Worm (Caenorhabditis elegans) whole organism, early embryonic: ENCODE results near the gene acy-1.

Experiments used
- B0310.2 ChIP-seq: sonication (generic microtip); optimal IDR thresholded peaks from 2 replicates; lab custom pipeline; 2016; ENCODE audit warnings: mild to moderate bottlenecking, missing genetic modification characterization, missing compliant biosample characterization
- F13C5.2 ChIP-seq: sonication (generic microtip); optimal IDR thresholded peaks from 2 replicates; lab custom pipeline; 2017; ENCODE audit warnings: mild to moderate bottlenecking, missing genetic modification characterization, inconsistent platforms, missing compliant biosample characterization
- aly-1 ChIP-seq: sonication (generic microtip); optimal IDR thresholded peaks from 2 replicates; lab custom pipeline; 2016; ENCODE audit warnings: missing genetic modification characterization, missing compliant biosample characterization
- ama-1 ChIP-seq: fragments of 150-350 bp; optimal IDR thresholded peaks from 2 replicates; lab custom pipeline; 2014
- ceh-13 ChIP-seq: fragments of 200-800 bp; sonication (Bioruptor generic); optimal IDR thresholded peaks from 2 replicates; lab custom pipeline; 2018; ENCODE audit warnings: mild to moderate bottlenecking, missing genetic modification characterization, missing compliant biosample characterization
- ceh-36 ChIP-seq: sonication (generic microtip); optimal IDR thresholded peaks from 2 replicates; lab custom pipeline; 2016; ENCODE audit warnings: missing genetic modification characterization, inconsistent platforms, missing compliant biosample characterization
- ets-7 ChIP-seq: sonication (generic microtip); optimal IDR thresholded peaks from 2 replicates; lab custom pipeline; 2016; ENCODE audit warnings: missing genotype, missing genetic modification characterization, missing compliant biosample characterization
- flt-1 ChIP-seq: fragments of 200-800 bp; sonication (Bioruptor generic); IDR thresholded peaks from 2 replicates; pipeline ENCODE4 v1.3.6; 2022; ENCODE audit warnings: missing genetic modification characterization, missing compliant biosample characterization
- hmbx-1 ChIP-seq: sonication (generic microtip); optimal IDR thresholded peaks from 2 replicates; lab custom pipeline; 2016; ENCODE audit warnings: mild to moderate bottlenecking, missing genetic modification characterization, missing compliant biosample characterization
- hmg-4 ChIP-seq: fragments of 200-800 bp; sonication (Bioruptor generic); optimal IDR thresholded peaks from 2 replicates; lab custom pipeline; 2018; ENCODE audit warnings: mild to moderate bottlenecking, missing genetic modification characterization, missing compliant biosample characterization
- hnd-1 ChIP-seq: sonication (generic microtip); optimal IDR thresholded peaks from 2 replicates; lab custom pipeline; 2016; ENCODE audit warnings: missing genetic modification characterization, missing compliant biosample characterization
- pes-1 ChIP-seq: fragments of 200-800 bp; sonication (Bioruptor generic); IDR thresholded peaks from 2 replicates; pipeline ENCODE4 v1.3.6; 2022; ENCODE audit warnings: missing genetic modification reagents, missing genetic modification characterization, missing compliant biosample characterization
- scrt-1 ChIP-seq: fragments of 200-800 bp; sonication (Bioruptor generic); IDR thresholded peaks from 2 replicates; pipeline ENCODE4 v1.3.6; 2022; ENCODE audit warnings: missing genetic modification characterization, missing compliant biosample characterization
- sea-1 ChIP-seq: fragments of 200-800 bp; sonication (Bioruptor generic); conservative IDR thresholded peaks from 2 replicates; pipeline ENCODE4 v1.3.6; 2022; ENCODE audit warnings: missing genetic modification characterization, missing compliant biosample characterization
- tbx-11 ChIP-seq: fragments of 200-800 bp; sonication (Bioruptor generic); IDR thresholded peaks from 2 replicates; pipeline ENCODE4 v1.3.6; 2022; ENCODE audit warnings: missing genetic modification characterization, missing compliant biosample characterization
- tbx-37 ChIP-seq: fragments of 200-800 bp; sonication (Bioruptor generic); conservative IDR thresholded peaks from 2 replicates; pipeline ENCODE4 v1.3.6; 2022; ENCODE audit warnings: missing genetic modification reagents, missing genetic modification characterization, missing compliant biosample characterization
- tra-4 ChIP-seq: sonication (generic microtip); optimal IDR thresholded peaks from 2 replicates; lab custom pipeline; 2017; ENCODE audit warnings: missing genetic modification characterization, missing compliant biosample characterization

The acy-1 gene

ce11 chrIII:4706678-4707077, 15.2 kb upstream of the acy-1 start, which contains the start of gene T04A8.13:
Gene T04A8.13 (plus strand): TSS chrIII:4706978.
- no peak for TF ChIP-seq flt-1 (GFP tag; lab: Robert Waterston, UW)
- no peak for TF ChIP-seq sea-1 (GFP tag; lab: Robert Waterston, UW)
- TF ChIP-seq tbx-11 (GFP tag; lab: Robert Waterston, UW), result no peak
- no peak for TF ChIP-seq B0310.2
- TF ChIP-seq tbx-37 (GFP tag; lab: Robert Waterston, UW), result no peak
- no peak for TF ChIP-seq pes-1 (GFP tag; lab: Robert Waterston, UW)
- no peak for TF ChIP-seq aly-1 (tag; lab: Kevin White, UChicago)
- no peak for TF ChIP-seq hmbx-1
- TF ChIP-seq tra-4 (tag; lab: Kevin White, UChicago), result no peak
- no peak for TF ChIP-seq hmg-4
- no peak for TF ChIP-seq ceh-36 (tag; lab: Kevin White, UChicago)
- TF ChIP-seq scrt-1 (GFP tag; lab: Robert Waterston, UW), result no peak
- TF ChIP-seq ceh-13 (GFP tag; lab: Kevin White, UChicago), result no peak
- TF ChIP-seq hnd-1 (tag; lab: Kevin White, UChicago), result no peak
- TF ChIP-seq ama-1, result no peak

- TF ChIP-seq aly-1 (tag; lab: Kevin White, UChicago) (no peak), hmg-4 (no peak), pes-1 (GFP tag; lab: Robert Waterston, UW) (no peak), ets-7 (no peak), B0310.2 (no peak), hmbx-1 (no peak)
These were observed 13.0 kb upstream of the acy-1 start, which contains the start of gene T04A8.18 for ce11 chrIII:4708909-4709308. Gene T04A8.18 (plus strand): TSS chrIII:4709209.

ce11 chrIII:4715088-4715487, 6.8 kb upstream of the acy-1 start, which contains the start of gene him-18:
Gene him-18 (minus strand): TSS chrIII:4715188.
- no peak for TF ChIP-seq hmg-4
- no peak for TF ChIP-seq scrt-1 (GFP tag; lab: Robert Waterston, UW)
- no peak for TF ChIP-seq ets-7
- TF ChIP-seq sea-1 (GFP tag; lab: Robert Waterston, UW), result no peak
- no peak for TF ChIP-seq hmbx-1
- no peak for TF ChIP-seq hnd-1 (tag; lab: Kevin White, UChicago)
- no peak for TF ChIP-seq aly-1 (tag; lab: Kevin White, UChicago)
- no peak for TF ChIP-seq tra-4 (tag; lab: Kevin White, UChicago)
- TF ChIP-seq ceh-13 (GFP tag; lab: Kevin White, UChicago), result no peak
- no peak for TF ChIP-seq tbx-37 (GFP tag; lab: Robert Waterston, UW)
- no peak for TF ChIP-seq ama-1
- TF ChIP-seq pes-1 (GFP tag; lab: Robert Waterston, UW), result no peak
- no peak for TF ChIP-seq F13C5.2 (tag; lab: Kevin White, UChicago)
- TF ChIP-seq tbx-11 (GFP tag; lab: Robert Waterston, UW), result no peak
- TF ChIP-seq B0310.2, result no peak

- TF ChIP-seq hmbx-1, result no peak
- no peak for TF ChIP-seq ama-1
These were observed 1.2 kb upstream of the acy-1 start, which contains the start of gene emb-5 for ce11 chrIII:4720620-4721227. Gene emb-5 (minus strand): TSS chrIII:4720670.

ce11 chrIII:4723922-4724321, 2.0 kb downstream of the acy-1 start:
- TF ChIP-seq tbx-11 (GFP tag; lab: Robert Waterston, UW) (no peak), hmbx-1 (no peak), B0310.2 (no peak), pes-1 (GFP tag; lab: Robert Waterston, UW) (no peak), ama-1 (no peak), scrt-1 (GFP tag; lab: Robert Waterston, UW) (no peak), flt-1 (GFP tag; lab: Robert Waterston, UW) (no peak), tra-4 (tag; lab: Kevin White, UChicago) (no peak), ets-7 (no peak), F13C5.2 (tag; lab: Kevin White, UChicago) (no peak), ceh-36 (tag; lab: Kevin White, UChicago) (no peak), aly-1 (tag; lab: Kevin White, UChicago) (no peak), ceh-13 (GFP tag; lab: Kevin White, UChicago) (no peak), hnd-1 (tag; lab: Kevin White, UChicago) (no peak), sea-1 (GFP tag; lab: Robert Waterston, UW) (no peak), tbx-37 (GFP tag; lab: Robert Waterston, UW) (no peak), hmg-4 (no peak)

ce11 chrIII:4731295-4731988, 9.5 kb downstream of the acy-1 start, which contains the start of gene F17C8.3:
Gene F17C8.3 (plus strand): TSS chrIII:4731938.
- TF ChIP-seq ets-7 (no peak), hmbx-1 (no peak), F13C5.2 (tag; lab: Kevin White, UChicago) (no peak), sea-1 (GFP tag; lab: Robert Waterston, UW) (no peak), ceh-36 (tag; lab: Kevin White, UChicago) (no peak), tbx-37 (GFP tag; lab: Robert Waterston, UW) (no peak), ama-1 (no peak), pes-1 (GFP tag; lab: Robert Waterston, UW) (no peak)

- TF ChIP-seq hmbx-1 (no peak), ceh-13 (GFP tag; lab: Kevin White, UChicago) (no peak), flt-1 (GFP tag; lab: Robert Waterston, UW) (no peak), hnd-1 (tag; lab: Kevin White, UChicago) (no peak), tra-4 (tag; lab: Kevin White, UChicago) (no peak), pes-1 (GFP tag; lab: Robert Waterston, UW) (no peak), F13C5.2 (tag; lab: Kevin White, UChicago) (no peak), ceh-36 (tag; lab: Kevin White, UChicago) (no peak), sea-1 (GFP tag; lab: Robert Waterston, UW) (no peak), ama-1 (no peak), scrt-1 (GFP tag; lab: Robert Waterston, UW) (no peak), hmg-4 (no peak), tbx-11 (GFP tag; lab: Robert Waterston, UW) (no peak), ets-7 (no peak), B0310.2 (no peak)
These were observed 12.2 kb downstream of the acy-1 start, which contains the start of gene F17C8.9 for ce11 chrIII:4734056-4734455. Gene F17C8.9 (plus strand): TSS chrIII:4734356.
